Fruit fly (Drosophila melanogaster): ENCODE data around the gene Sgs1.

Gene Sgs1

dm6 chr2L:4953086-4953570 lies 15.9 kb downstream of the Sgs1 start, which contains the start of gene Jon25Bii:
Jon25Bii (minus strand) TSS chr2L:4953136.
- no peak for TF ChIP-seq usp (GFP tag; optimal IDR thresholded peaks at IDR 0.05)
- no peak for TF ChIP-seq EcR (GFP tag; optimal IDR thresholded peaks at IDR 0.05)
- TF ChIP-seq pan (optimal IDR thresholded peaks at IDR 0.05), result no peak
- no peak for TF ChIP-seq Dll (optimal IDR thresholded peaks at IDR 0.05)
- TF ChIP-seq CG8478 (optimal IDR thresholded peaks at IDR 0.05), result no peak
- no peak for TF ChIP-seq psq (optimal IDR thresholded peaks at IDR 0.05)

dm6 chr2L:4955094-4955823 lies 18.1 kb downstream of the Sgs1 start, which contains the start of the genes Jon25Bi and Marcal1:
Jon25Bi (minus strand) TSS chr2L:4955144.
Marcal1 (plus strand) TSS chr2L:4955509.
- TF ChIP-seq pan (optimal IDR thresholded peaks at IDR 0.05) (no peak), CG8478 (optimal IDR thresholded peaks at IDR 0.05) (no peak), EcR (GFP tag; optimal IDR thresholded peaks at IDR 0.05) (no peak), usp (GFP tag; optimal IDR thresholded peaks at IDR 0.05) (no peak), psq (optimal IDR thresholded peaks at IDR 0.05) (no peak)

dm6 chr2L:4958111-4958510 lies 20.9 kb downstream of the Sgs1 start, which contains the start of gene CG34124:
CG34124 (plus strand) TSS chr2L:4958411.
- no peak for TF ChIP-seq EcR (GFP tag; optimal IDR thresholded peaks at IDR 0.05)
- TF ChIP-seq pan (optimal IDR thresholded peaks at IDR 0.05), result no peak
- no peak for TF ChIP-seq usp (GFP tag; optimal IDR thresholded peaks at IDR 0.05)

dm6 chr2L:4965420-4965819 lies 28.2 kb downstream of the Sgs1 start, which contains the start of gene CG34125:
CG34125 (plus strand) TSS chr2L:4965673.
- no peak for TF ChIP-seq EcR (GFP tag; optimal IDR thresholded peaks at IDR 0.05)
- no peak for TF ChIP-seq usp (GFP tag; optimal IDR thresholded peaks at IDR 0.05)
- no peak for TF ChIP-seq CG8478 (optimal IDR thresholded peaks at IDR 0.05)
- TF ChIP-seq psq (optimal IDR thresholded peaks at IDR 0.05), result no peak
- no peak for TF ChIP-seq Dll (optimal IDR thresholded peaks at IDR 0.05)
- TF ChIP-seq pan (optimal IDR thresholded peaks at IDR 0.05), result no peak

dm6 chr2L:4965923-4966322 lies 28.7 kb downstream of the Sgs1 start:
- TF ChIP-seq pan (optimal IDR thresholded peaks at IDR 0.05) (no peak), EcR (GFP tag; optimal IDR thresholded peaks at IDR 0.05) (no peak), usp (GFP tag; optimal IDR thresholded peaks at IDR 0.05) (no peak), Dll (optimal IDR thresholded peaks at IDR 0.05) (no peak), psq (optimal IDR thresholded peaks at IDR 0.05) (no peak), CG8478 (optimal IDR thresholded peaks at IDR 0.05) (no peak)

- no peak for TF ChIP-seq EcR (GFP tag; optimal IDR thresholded peaks at IDR 0.05)
- TF ChIP-seq Dll (optimal IDR thresholded peaks at IDR 0.05), result no peak
- no peak for TF ChIP-seq pan (optimal IDR thresholded peaks at IDR 0.05)
- no peak for TF ChIP-seq usp (GFP tag; optimal IDR thresholded peaks at IDR 0.05)
- TF ChIP-seq psq (optimal IDR thresholded peaks at IDR 0.05), result no peak
- TF ChIP-seq CG8478 (optimal IDR thresholded peaks at IDR 0.05), result no peak
Measured at dm6 chr2L:4967511-4967910, 30.3 kb downstream of the Sgs1 start, which contains the start of gene eIF3i. eIF3i (minus strand) TSS chr2L:4967775.

dm6 chr2L:4968767-4969166 lies 31.6 kb downstream of the Sgs1 start, which contains the start of the genes Scox and Polr1C:
Scox (minus strand) TSS chr2L:4968935.
Polr1C (plus strand) TSS chr2L:4969004.
- TF ChIP-seq usp (GFP tag; optimal IDR thresholded peaks at IDR 0.05) (no peak), CG8478 (optimal IDR thresholded peaks at IDR 0.05) (no peak), Dll (optimal IDR thresholded peaks at IDR 0.05) (no peak), pan (optimal IDR thresholded peaks at IDR 0.05) (no peak), EcR (GFP tag; optimal IDR thresholded peaks at IDR 0.05) (no peak), psq (optimal IDR thresholded peaks at IDR 0.05) (no peak)

dm6 chr2L:4971329-4971798 lies 34.2 kb downstream of the Sgs1 start, which contains the start of gene CG14043:
CG14043 (plus strand) TSS chr2L:4971702.
- TF ChIP-seq pan (optimal IDR thresholded peaks at IDR 0.05), result no peak
- no peak for TF ChIP-seq usp (GFP tag; optimal IDR thresholded peaks at IDR 0.05)
- TF ChIP-seq Dll (optimal IDR thresholded peaks at IDR 0.05), result no peak
- no peak for TF ChIP-seq psq (optimal IDR thresholded peaks at IDR 0.05)
- TF ChIP-seq CG8478 (optimal IDR thresholded peaks at IDR 0.05), result no peak
- no peak for TF ChIP-seq EcR (GFP tag; optimal IDR thresholded peaks at IDR 0.05)

dm6 chr2L:4973731-4974415 lies 36.7 kb downstream of the Sgs1 start, which contains the start of gene mRpL28:
mRpL28 (plus strand) TSS chr2L:4973976.
- TF ChIP-seq CG8478 (optimal IDR thresholded peaks at IDR 0.05) (no peak), usp (GFP tag; optimal IDR thresholded peaks at IDR 0.05) (no peak), psq (optimal IDR thresholded peaks at IDR 0.05) (no peak), EcR (GFP tag; optimal IDR thresholded peaks at IDR 0.05) (no peak), pan (optimal IDR thresholded peaks at IDR 0.05) (no peak), Dll (optimal IDR thresholded peaks at IDR 0.05) (no peak)

dm6 chr2L:4976988-4977551 lies 39.9 kb downstream of the Sgs1 start, which contains the start of the genes Gmd and CG3792:
Gmd (minus strand) TSS chr2L:4977023.
CG3792 (plus strand) TSS chr2L:4977312.
- TF ChIP-seq EcR (GFP tag; optimal IDR thresholded peaks at IDR 0.05), result no peak
- no peak for TF ChIP-seq CG8478 (optimal IDR thresholded peaks at IDR 0.05)

dm6 chr2L:4979138-4979537 lies 41.9 kb downstream of the Sgs1 start, which contains the start of gene CG8891:
CG8891 (minus strand) TSS chr2L:4979379.
- TF ChIP-seq CG8478 (optimal IDR thresholded peaks at IDR 0.05), result no peak
- TF ChIP-seq Dll (optimal IDR thresholded peaks at IDR 0.05), result no peak
- TF ChIP-seq usp (GFP tag; optimal IDR thresholded peaks at IDR 0.05), result no peak
- no peak for TF ChIP-seq pan (optimal IDR thresholded peaks at IDR 0.05)
- no peak for TF ChIP-seq EcR (GFP tag; optimal IDR thresholded peaks at IDR 0.05)
- TF ChIP-seq psq (optimal IDR thresholded peaks at IDR 0.05), result no peak
